Worm (Caenorhabditis elegans): Measurements from ENCODE around the gene F15A4.5.

DNA sequence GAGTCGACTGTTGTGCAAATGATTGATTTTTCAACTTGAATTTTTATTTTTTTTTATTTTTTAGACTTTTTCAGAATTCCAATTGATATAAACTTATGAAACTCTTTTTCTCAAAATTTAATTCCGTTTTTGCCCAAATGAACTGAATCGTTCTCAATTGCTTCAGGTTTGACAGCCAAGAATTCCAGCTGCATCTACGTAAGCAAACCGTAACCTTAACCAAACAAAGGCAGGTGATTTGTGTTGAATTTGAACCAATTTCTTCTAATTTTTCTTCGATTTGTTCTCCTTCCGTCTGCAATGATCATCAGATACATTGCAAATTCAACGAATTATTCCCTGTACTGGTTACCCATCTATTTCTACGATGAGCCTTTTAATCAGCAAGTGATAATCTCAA, 21.2 kb downstream of the F15A4.5 start, which contains the start of gene sre-34:
- TF ChIP-seq rcor-1 (GFP tag; IDR thresholded peaks at IDR 0.05) (no peak), xnd-1 (tag; optimal IDR thresholded peaks at IDR 0.05) (no peak), let-607 (tag; optimal IDR thresholded peaks at IDR 0.05) (no peak), B0261.1 (tag; optimal IDR thresholded peaks at IDR 0.05) (no peak), C06A6.2 (GFP tag; conservative IDR thresholded peaks at IDR 0.05) (no peak)

All from whole organism, young adult.